Fruit fly (Drosophila melanogaster) whole organism, embryonic: Measurements from ENCODE around the gene CG13862.

Experiments used
- CG10209 ChIP-seq: fragments of 200-800 bp; sonication (Bioruptor generic); optimal IDR thresholded peaks from 3 replicates; lab custom pipeline; 2017; ENCODE audit warnings: missing biosample characterization, mild to moderate bottlenecking, missing genetic modification characterization, missing genetic modification reagents
- CG10462 ChIP-seq: fragments of 200-800 bp; sonication (Bioruptor generic); optimal IDR thresholded peaks from 2 replicates; lab custom pipeline; 2016; ENCODE audit warnings: missing biosample characterization, missing genetic modification characterization
- CG11504 ChIP-seq: fragments of 200-800 bp; sonication (Bioruptor generic); optimal IDR thresholded peaks from 3 replicates; lab custom pipeline; 2019; ENCODE audit warnings: missing biosample characterization, mild to moderate bottlenecking, missing genetic modification characterization, moderate library complexity
- CG11723 ChIP-seq: fragments of 200-800 bp; sonication (Bioruptor generic); optimal IDR thresholded peaks from 2 replicates; lab custom pipeline; 2017; ENCODE audit warnings: missing biosample characterization, mild to moderate bottlenecking, missing genetic modification characterization
- CG12659 ChIP-seq: fragments of 200-800 bp; sonication (Bioruptor generic); optimal IDR thresholded peaks from 3 replicates; lab custom pipeline; 2017; ENCODE audit warnings: mild to moderate bottlenecking, missing biosample characterization, missing genetic modification reagents, missing genetic modification characterization
- CG14710 ChIP-seq: fragments of 200-800 bp; sonication (Bioruptor generic); optimal IDR thresholded peaks from 3 replicates; lab custom pipeline; 2019; ENCODE audit warnings: missing biosample characterization, mild to moderate bottlenecking, missing genetic modification characterization, moderate library complexity
- CG15073 ChIP-seq: fragments of 200-800 bp; sonication (Bioruptor generic); optimal IDR thresholded peaks from 2 replicates; lab custom pipeline; 2016; ENCODE audit warnings: missing biosample characterization, missing genetic modification characterization
- CG1602 ChIP-seq: fragments of 200-800 bp; sonication (Bioruptor generic); optimal IDR thresholded peaks from 3 replicates; lab custom pipeline; 2016; ENCODE audit warnings: missing biosample characterization, missing genetic modification characterization
- CG1792 ChIP-seq: fragments of 200-800 bp; sonication (Bioruptor generic); optimal IDR thresholded peaks from 2 replicates; lab custom pipeline; 2016; ENCODE audit warnings: missing biosample characterization, missing genetic modification characterization
- CG3065 ChIP-seq: fragments of 200-800 bp; sonication (Bioruptor generic); optimal IDR thresholded peaks from 2 replicates; lab custom pipeline; 2016; ENCODE audit warnings: missing biosample characterization, missing genetic modification characterization
- CG33213 ChIP-seq: fragments of 200-800 bp; sonication (Bioruptor generic); optimal IDR thresholded peaks from 3 replicates; lab custom pipeline; 2016; ENCODE audit warnings: missing biosample characterization, missing genetic modification characterization
- CG3838 ChIP-seq: fragments of 200-800 bp; sonication (Bioruptor generic); optimal IDR thresholded peaks from 3 replicates; lab custom pipeline; 2016; ENCODE audit warnings: missing biosample characterization, missing genetic modification characterization
- CG3847 ChIP-seq: fragments of 200-800 bp; sonication (Bioruptor generic); IDR thresholded peaks from 2 replicates; pipeline ENCODE4 v1.3.6; 2022; ENCODE audit warnings: missing biosample characterization, missing genetic modification characterization
- CG4617 ChIP-seq: fragments of 200-800 bp; sonication (Bioruptor generic); optimal IDR thresholded peaks from 3 replicates; lab custom pipeline; 2016; ENCODE audit warnings: missing biosample characterization, missing genetic modification characterization, borderline replicate concordance
- CG4707 ChIP-seq: fragments of 200-800 bp; sonication (Bioruptor generic); optimal IDR thresholded peaks from 2 replicates; lab custom pipeline; 2018; ENCODE audit warnings: missing biosample characterization, mild to moderate bottlenecking, missing genetic modification characterization, moderate library complexity
- CG4730 ChIP-seq: fragments of 200-800 bp; sonication (Bioruptor generic); IDR thresholded peaks from 2 replicates; pipeline ENCODE4 v1.3.6; 2022; ENCODE audit warnings: missing biosample characterization, missing genetic modification characterization
- CG6765 ChIP-seq: fragments of 200-800 bp; sonication (Bioruptor generic); optimal IDR thresholded peaks from 3 replicates; lab custom pipeline; 2017; ENCODE audit warnings: missing biosample characterization, mild to moderate bottlenecking, missing genetic modification characterization
- CG6813 ChIP-seq: fragments of 200-800 bp; sonication (Bioruptor generic); optimal IDR thresholded peaks from 2 replicates; lab custom pipeline; 2017; ENCODE audit warnings: missing biosample characterization, missing genetic modification characterization, mild to moderate bottlenecking, moderate library complexity, missing genetic modification reagents
- CG8281 ChIP-seq: fragments of 200-800 bp; sonication (Bioruptor generic); optimal IDR thresholded peaks from 2 replicates; lab custom pipeline; 2018; ENCODE audit warnings: missing biosample characterization, mild to moderate bottlenecking, missing genetic modification characterization, moderate library complexity
- CG9817 ChIP-seq: fragments of 200-800 bp; sonication (Bioruptor generic); optimal IDR thresholded peaks from 2 replicates; lab custom pipeline; 2018; ENCODE audit warnings: missing biosample characterization, mild to moderate bottlenecking, missing genetic modification characterization, moderate library complexity
- Eip74EF ChIP-seq, 2 experiments: fragments of 200-800 bp in 1 of 2; fragments of >200 bp in 1 of 2; sonication (Bioruptor generic) in 1 of 2; optimal IDR thresholded peaks; 2 replicates each; lab custom pipeline; 2017 to 2019; ENCODE audit warnings: missing biosample characterization in 2 of 2, missing genetic modification characterization in 2 of 2, mild to moderate bottlenecking in 1 of 2, moderate library complexity in 1 of 2
- Hr51 ChIP-seq, 2 experiments: fragments of 200-800 bp; sonication (Bioruptor generic); optimal IDR thresholded peaks; 2 replicates in 1 of 2; 3 replicates in 1 of 2; lab custom pipeline; 2016 to 2018; ENCODE audit warnings: missing biosample characterization in 2 of 2, missing genetic modification characterization in 2 of 2, mild to moderate bottlenecking in 1 of 2, moderate library complexity in 1 of 2
- Lhr ChIP-seq: fragments of 200-800 bp; sonication (Bioruptor generic); optimal IDR thresholded peaks from 3 replicates; lab custom pipeline; 2017; ENCODE audit warnings: mild to moderate bottlenecking, missing biosample characterization, missing genetic modification reagents, missing genetic modification characterization
- Lim3 ChIP-seq: fragments of 200-800 bp; sonication (Bioruptor generic); IDR thresholded peaks from 2 replicates; pipeline ENCODE4 v1.3.6; 2022; ENCODE audit warnings: missing biosample characterization, missing genetic modification characterization
- Lpt ChIP-seq: fragments of >200 bp; optimal IDR thresholded peaks from 2 replicates; lab custom pipeline; 2018; ENCODE audit warnings: missing biosample characterization, missing genetic modification characterization
- Oli ChIP-seq: fragments of 200-800 bp; sonication (Bioruptor generic); optimal IDR thresholded peaks from 2 replicates; lab custom pipeline; 2018; ENCODE audit warnings: missing biosample characterization, mild to moderate bottlenecking, missing genetic modification characterization, moderate library complexity
- Pdp1 ChIP-seq, 2 experiments: fragments of 200-800 bp; sonication (Bioruptor generic); optimal IDR thresholded peaks; 3 replicates each; lab custom pipeline; 2016; ENCODE audit warnings: missing biosample characterization in 2 of 2, missing genetic modification characterization in 2 of 2, mild to moderate bottlenecking in 1 of 2, moderate library complexity in 1 of 2
- Rx ChIP-seq: fragments of 200-800 bp; sonication (Bioruptor generic); IDR thresholded peaks from 2 replicates; pipeline ENCODE4 v1.3.6; 2022; ENCODE audit warnings: missing biosample characterization, missing genetic modification characterization
- aop ChIP-seq: fragments of 200-800 bp; sonication (Bioruptor generic); IDR thresholded peaks from 2 replicates; pipeline ENCODE4 v1.3.6; 2022; ENCODE audit warnings: missing biosample characterization, missing genetic modification characterization
- ato ChIP-seq: fragments of 200-800 bp; sonication (Bioruptor generic); IDR thresholded peaks from 2 replicates; pipeline ENCODE4 v1.3.6; 2022; ENCODE audit warnings: missing biosample characterization, missing genetic modification characterization; ENCODE audit not compliant: partially characterized antibody
- az2 ChIP-seq: fragments of 200-800 bp; sonication (Bioruptor generic); optimal IDR thresholded peaks from 3 replicates; lab custom pipeline; 2016; ENCODE audit warnings: missing biosample characterization, missing genetic modification characterization
- cas ChIP-seq: fragments of 200-800 bp; sonication (Bioruptor generic); IDR thresholded peaks from 2 replicates; pipeline ENCODE4 v1.3.6; 2022; ENCODE audit warnings: missing biosample characterization, missing genetic modification characterization
- caup ChIP-seq: fragments of 200-800 bp; sonication (Bioruptor generic); optimal IDR thresholded peaks from 3 replicates; lab custom pipeline; 2017; ENCODE audit warnings: missing biosample characterization, mild to moderate bottlenecking, missing genetic modification characterization, moderate library complexity; ENCODE audit not compliant: severe bottlenecking
- ci ChIP-seq: fragments of 200-800 bp; sonication (Bioruptor generic); IDR thresholded peaks from 3 replicates; pipeline ENCODE4 v1.3.6; 2022; ENCODE audit warnings: missing biosample characterization, missing genetic modification characterization
- en ChIP-seq: fragments of 200-800 bp; sonication (Bioruptor generic); optimal IDR thresholded peaks from 2 replicates; lab custom pipeline; 2016; ENCODE audit warnings: missing biosample characterization, missing genetic modification characterization
- exex ChIP-seq: fragments of 200-800 bp; sonication (Bioruptor generic); optimal IDR thresholded peaks from 4 replicates; lab custom pipeline; 2018; ENCODE audit warnings: missing biosample characterization, mild to moderate bottlenecking, missing genetic modification characterization, moderate library complexity
- eyg ChIP-seq: fragments of 200-800 bp; sonication (Bioruptor generic); optimal IDR thresholded peaks from 3 replicates; lab custom pipeline; 2016; ENCODE audit warnings: missing biosample characterization, missing genetic modification characterization
- gem ChIP-seq: fragments of 200-800 bp; sonication (Bioruptor generic); optimal IDR thresholded peaks from 2 replicates; lab custom pipeline; 2019; ENCODE audit warnings: missing biosample characterization, mild to moderate bottlenecking, missing genetic modification characterization, moderate library complexity
- insv ChIP-seq, 2 experiments: fragments of 200-800 bp; sonication (Bioruptor generic); optimal IDR thresholded peaks; 3 replicates each; lab custom pipeline; 2016 to 2018; ENCODE audit warnings: missing biosample characterization in 2 of 2, missing genetic modification characterization in 2 of 2
- ken ChIP-seq: fragments of 200-800 bp; sonication (Bioruptor generic); IDR thresholded peaks from 3 replicates; pipeline ENCODE4 v1.3.6; 2022; ENCODE audit warnings: missing biosample characterization, missing genetic modification characterization
- lola ChIP-seq, 3 experiments: fragments of >200 bp in 2 of 3; fragments of 200-800 bp in 1 of 3; sonication (Bioruptor generic) in 1 of 3; optimal IDR thresholded peaks; 2 replicates each; lab custom pipeline; 2017 to 2019; ENCODE audit warnings: missing biosample characterization in 3 of 3, missing genetic modification characterization in 3 of 3, mild to moderate bottlenecking in 1 of 3, moderate library complexity in 1 of 3
- maf-S ChIP-seq: fragments of 200-800 bp; sonication (Bioruptor generic); optimal IDR thresholded peaks from 2 replicates; lab custom pipeline; 2016; ENCODE audit warnings: missing biosample characterization, missing genetic modification characterization
- pho ChIP-seq: fragments of 200-800 bp; sonication (Bioruptor generic); optimal IDR thresholded peaks from 2 replicates; lab custom pipeline; 2016; ENCODE audit warnings: missing biosample characterization, missing genetic modification characterization
- phol ChIP-seq: fragments of 200-800 bp; sonication (Bioruptor generic); optimal IDR thresholded peaks from 3 replicates; lab custom pipeline; 2018; ENCODE audit warnings: missing biosample characterization, mild to moderate bottlenecking, missing genetic modification characterization, moderate library complexity
- pum ChIP-seq: fragments of 200-800 bp; sonication (Bioruptor generic); optimal IDR thresholded peaks from 2 replicates; lab custom pipeline; 2016; ENCODE audit warnings: missing biosample characterization, missing genetic modification characterization
- pzg ChIP-seq: fragments of 200-800 bp; sonication (Bioruptor generic); optimal IDR thresholded peaks from 3 replicates; lab custom pipeline; 2018; ENCODE audit warnings: missing biosample characterization, mild to moderate bottlenecking, missing genetic modification characterization, moderate library complexity
- ranshi ChIP-seq: fragments of 200-800 bp; sonication (Bioruptor generic); IDR thresholded peaks from 2 replicates; pipeline ENCODE4 v1.3.6; 2022; ENCODE audit warnings: missing biosample characterization, missing genetic modification characterization
- wdn ChIP-seq: fragments of 200-800 bp; sonication (Bioruptor generic); IDR thresholded peaks from 2 replicates; pipeline ENCODE4 v1.3.6; 2022; ENCODE audit warnings: missing biosample characterization, missing genetic modification characterization
- zen ChIP-seq: fragments of 200-800 bp; sonication (Bioruptor generic); optimal IDR thresholded peaks from 3 replicates; lab custom pipeline; 2018; ENCODE audit warnings: missing biosample characterization, mild to moderate bottlenecking, missing genetic modification characterization, moderate library complexity

The CG13862 gene

DNA sequence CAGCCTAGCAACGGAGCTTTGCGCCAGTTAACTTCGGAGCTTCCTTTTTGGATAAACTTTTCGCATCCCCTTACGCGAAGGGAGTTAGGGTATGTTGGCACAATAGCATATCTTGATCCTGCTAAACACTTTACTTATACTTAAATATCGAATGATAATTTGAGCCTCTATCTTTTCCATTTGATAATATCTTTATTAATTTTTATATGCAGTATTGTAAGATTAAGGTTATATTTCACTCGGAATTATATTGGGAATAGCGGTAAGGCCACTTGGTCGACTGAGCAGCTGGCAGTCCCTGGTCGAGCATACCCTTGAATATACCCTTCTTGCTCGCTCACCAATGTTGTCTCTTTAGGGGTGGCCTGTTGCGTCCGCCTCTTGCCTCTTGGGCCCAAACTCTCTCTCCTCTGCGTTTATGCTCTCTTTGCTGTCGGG, 37.0 kb downstream of the CG13862 start (continued):
- peak; percentile 64 for TF ChIP-seq CG10209
- TF ChIP-seq pho (GFP tag; lab: Kevin White, UChicago) = peak; percentile 19
- no peak for TF ChIP-seq ato (GFP tag; lab: Robert Waterston, UW)
- TF ChIP-seq CG14710 (tag; lab: Kevin White, UChicago) = peak; percentile 7
- TF ChIP-seq CG4617 (GFP tag; lab: Kevin White, UChicago) = peak; percentile 8
- TF ChIP-seq CG8281 (tag; lab: Kevin White, UChicago) = no peak
- peak; percentile 45 for TF ChIP-seq eyg (GFP tag; lab: Kevin White, UChicago)
- TF ChIP-seq ranshi = peak; percentile 81; the same call in 1 of the 2 replicates
- no peak for TF ChIP-seq pzg (GFP tag; lab: Kevin White, UChicago)
- TF ChIP-seq ci = peak; percentile 84
- peak; percentile 52 for TF ChIP-seq az2 (GFP tag; lab: Kevin White, UChicago)
- TF ChIP-seq Eip74EF (GFP tag; optimal IDR thresholded peaks at IDR 0.05; lab: Kevin White, UChicago) = peak in 1 of 2 experiments; percentile 9
- no peak for TF ChIP-seq exex
- no peak for TF ChIP-seq CG4707 (GFP tag; lab: Kevin White, UChicago)
- TF ChIP-seq Oli = peak; percentile 61
- peak; percentile 63 for TF ChIP-seq CG4730
- no peak for TF ChIP-seq Lpt
- TF ChIP-seq wdn (GFP tag; lab: Robert Waterston, UW) = peak; percentile 72
- no peak for TF ChIP-seq CG15073 (GFP tag; lab: Kevin White, UChicago)
- peak; percentile 31; the same call in 1 of the 2 replicates for TF ChIP-seq Lim3 (GFP tag; lab: Robert Waterston, UW)
- TF ChIP-seq CG6813 = peak; percentile 6
- TF ChIP-seq en = no peak
- TF ChIP-seq ken (GFP tag; lab: Robert Waterston, UW) = peak; percentile 76
- peak; percentile 47; the same call in 1 of the 2 replicates for TF ChIP-seq Rx
- TF ChIP-seq CG10462 = no peak
- TF ChIP-seq CG33213 = no peak
- no peak for TF ChIP-seq CG3838 (GFP tag; lab: Kevin White, UChicago)
- peak; percentile 79 for TF ChIP-seq CG3847 (GFP tag; lab: Robert Waterston, UW)
- no peak for TF ChIP-seq CG3065 (GFP tag; lab: Kevin White, UChicago)
- TF ChIP-seq CG12659 (GFP tag; lab: Kevin White, UChicago) = peak; percentile 59
- TF ChIP-seq insv (GFP tag; optimal IDR thresholded peaks at IDR 0.05; lab: Kevin White, UChicago) = peak in 1 of 2 experiments; percentile 16
- peak in 1 of 3 experiments; percentile 23 for TF ChIP-seq lola (GFP tag; optimal IDR thresholded peaks at IDR 0.05; lab: Kevin White, UChicago)
- no peak for TF ChIP-seq pum (GFP tag; lab: Kevin White, UChicago)
- TF ChIP-seq CG9817 (tag; lab: Kevin White, UChicago) = peak; percentile 60
- TF ChIP-seq Lhr = no peak
- peak; percentile 46 for TF ChIP-seq phol (tag; lab: Kevin White, UChicago)
- peak; percentile 24 for TF ChIP-seq CG1602 (GFP tag; lab: Kevin White, UChicago)
- no peak for TF ChIP-seq maf-S
- TF ChIP-seq caup (GFP tag; lab: Kevin White, UChicago) = peak; percentile 66
- no peak for TF ChIP-seq CG1792 (GFP tag; lab: Kevin White, UChicago)
- TF ChIP-seq cas (GFP tag; lab: Robert Waterston, UW) = 0 out of 2 replicates have a peak, but pooled peaks have one; percentile 40
- no peak for TF ChIP-seq CG11723 (GFP tag; lab: Kevin White, UChicago)
- TF ChIP-seq zen (tag; lab: Kevin White, UChicago) = no peak
- no peak for TF ChIP-seq CG6765
- TF ChIP-seq aop (GFP tag; lab: Robert Waterston, UW) = no peak
- TF ChIP-seq CG11504 (tag; lab: Kevin White, UChicago) = peak; percentile 68
- peak in 1 of 2 experiments; percentile 73 for TF ChIP-seq Pdp1 (GFP tag; optimal IDR thresholded peaks at IDR 0.05; lab: Kevin White, UChicago)
- TF ChIP-seq Hr51 (GFP tag; optimal IDR thresholded peaks at IDR 0.05; lab: Kevin White, UChicago) = peak; percentile 34 to 65
- peak; percentile 76 for TF ChIP-seq gem (tag; lab: Kevin White, UChicago)
